Worm (Caenorhabditis elegans) whole organism, L1 larva: ENCODE results near the gene osm-1.

Source experiments
- ama-1 ChIP-seq: fragments of 150-350 bp; optimal IDR thresholded peaks from 2 replicates; lab custom pipeline; 2014
- ceh-8 ChIP-seq: fragments of 200-800 bp; sonication (Bioruptor generic); optimal IDR thresholded peaks from 2 replicates; lab custom pipeline; 2018; ENCODE audit warnings: mild to moderate bottlenecking, missing genetic modification characterization, moderate library complexity, missing compliant biosample characterization
- ceh-90 ChIP-seq: sonication (generic microtip); optimal IDR thresholded peaks from 2 replicates; lab custom pipeline; 2016; ENCODE audit warnings: missing genetic modification characterization, missing compliant biosample characterization
- egl-27 ChIP-seq, 2 experiments: fragments of 150-350 bp in 1 of 2; sonication (generic microtip); optimal IDR thresholded peaks; 3 replicates each; lab custom pipeline; 2017 to 2018; ENCODE audit warnings: missing biosample characterization in 2 of 2, missing genetic modification characterization in 2 of 2, missing genetic modification reagents in 2 of 2
- elt-3 ChIP-seq, 6 experiments: fragments of 150-350 bp in 1 of 6; sonication (generic microtip); optimal IDR thresholded peaks; 2 replicates each; lab custom pipeline; 2017 to 2018; ENCODE audit warnings: missing biosample characterization in 6 of 6, missing genetic modification characterization in 6 of 6, inconsistent platforms in 1 of 6
- lin-13 ChIP-seq: fragments of 150-350 bp; optimal IDR thresholded peaks from 2 replicates; lab custom pipeline; 2014; ENCODE audit warnings: missing biosample characterization, missing genetic modification reagents, missing genetic modification characterization
- lin-39 ChIP-seq: fragments of 150-350 bp; optimal IDR thresholded peaks from 2 replicates; lab custom pipeline; 2014; ENCODE audit warnings: missing biosample characterization, missing genetic modification reagents, missing genetic modification characterization
- nhr-12 ChIP-seq: sonication (generic microtip); optimal IDR thresholded peaks from 2 replicates; lab custom pipeline; 2017; ENCODE audit warnings: missing biosample characterization, missing genetic modification characterization
- nhr-76 ChIP-seq: sonication (generic microtip); optimal IDR thresholded peaks from 2 replicates; lab custom pipeline; 2017; ENCODE audit warnings: missing biosample characterization, missing genetic modification characterization
- pqm-1 ChIP-seq: sonication (generic microtip); optimal IDR thresholded peaks from 3 replicates; lab custom pipeline; 2017; ENCODE audit warnings: missing biosample characterization, missing genetic modification characterization

DNA sequence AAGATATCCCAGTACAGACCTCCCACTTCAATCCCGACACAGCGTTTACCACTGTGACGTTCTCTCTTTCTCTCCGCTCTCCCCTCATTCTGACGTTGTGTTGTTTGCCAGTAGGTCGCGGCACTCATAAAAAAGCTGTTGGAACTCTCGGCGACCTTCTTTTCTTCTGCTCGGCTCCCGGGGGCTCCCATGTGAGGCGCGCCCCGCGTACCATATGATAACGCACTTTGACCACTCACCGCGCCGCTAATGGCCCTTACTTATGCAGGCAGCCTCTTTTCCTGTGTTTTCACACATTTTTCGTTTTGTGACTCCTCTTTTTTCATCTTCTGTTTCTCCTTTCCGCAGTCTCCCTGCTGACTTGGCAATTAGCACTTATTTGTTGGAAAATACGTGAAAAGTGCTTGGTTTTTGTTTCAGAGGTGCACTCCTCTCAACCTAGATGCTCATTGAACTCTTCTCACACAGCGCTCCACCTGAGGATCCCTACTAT is 38.9 kb downstream of the osm-1 start, which contains the start of gene ser-1:
- TF ChIP-seq nhr-12, result no peak
- no peak for TF ChIP-seq lin-13 (GFP tag; lab: Kevin White, UChicago)
- no peak for TF ChIP-seq ama-1 (lab: Kevin White, UChicago)
- TF ChIP-seq ceh-8 (GFP tag; lab: Kevin White, UChicago), result no peak
- no peak for TF ChIP-seq lin-39 (tag; lab: Kevin White, UChicago)
- TF ChIP-seq ceh-90, result no peak
- no peak for TF ChIP-seq elt-3 (tag; optimal IDR thresholded peaks at IDR 0.05; lab: Kevin White, UChicago)
- no peak for TF ChIP-seq egl-27 (tag; optimal IDR thresholded peaks at IDR 0.05; lab: Kevin White, UChicago)
- TF ChIP-seq pqm-1, result no peak
- TF ChIP-seq nhr-76 (tag; lab: Kevin White, UChicago), result no peak
